Worm (Caenorhabditis elegans) whole organism, L2 larva: ENCODE results near the gene ZK697.14.

Experiments used
- C34F6.9 ChIP-seq: fragments of 150-350 bp; optimal IDR thresholded peaks from 2 replicates; lab custom pipeline; 2014; ENCODE audit warnings: missing biosample characterization, missing genetic modification characterization
- F13H6.1 ChIP-seq: sonication (generic microtip); optimal IDR thresholded peaks from 2 replicates; lab custom pipeline; 2016; ENCODE audit warnings: missing genetic modification characterization, missing compliant biosample characterization
- R02D3.7 ChIP-seq: fragments of 150-350 bp; optimal IDR thresholded peaks from 2 replicates; lab custom pipeline; 2014; ENCODE audit warnings: missing biosample characterization, missing genetic modification characterization
- Y55F3AM.14 ChIP-seq: fragments of 200-800 bp; sonication (Bioruptor generic); optimal IDR thresholded peaks from 2 replicates; lab custom pipeline; 2018; ENCODE audit warnings: mild to moderate bottlenecking, missing genetic modification characterization, missing compliant biosample characterization
- alr-1 ChIP-seq: fragments of 150-350 bp; optimal IDR thresholded peaks from 2 replicates; lab custom pipeline; 2014; ENCODE audit warnings: missing biosample characterization, missing genetic modification characterization
- aly-2 ChIP-seq: fragments of 150-350 bp; optimal IDR thresholded peaks from 2 replicates; lab custom pipeline; 2014; ENCODE audit warnings: missing biosample characterization, missing genetic modification characterization
- ama-1 ChIP-seq: fragments of 150-350 bp; optimal IDR thresholded peaks from 2 replicates; lab custom pipeline; 2018; ENCODE audit warnings: inconsistent platforms
- ceh-16 ChIP-seq: fragments of 150-350 bp; optimal IDR thresholded peaks from 2 replicates; lab custom pipeline; 2014; ENCODE audit warnings: missing biosample characterization, missing genetic modification characterization
- ceh-82 ChIP-seq: fragments of 150-350 bp; optimal IDR thresholded peaks from 2 replicates; lab custom pipeline; 2014; ENCODE audit warnings: missing biosample characterization, missing genetic modification characterization
- crh-2 ChIP-seq: sonication (generic microtip); optimal IDR thresholded peaks from 2 replicates; lab custom pipeline; 2017; ENCODE audit warnings: missing biosample characterization, missing genetic modification characterization
- dmd-4 ChIP-seq: sonication (generic microtip); optimal IDR thresholded peaks from 2 replicates; lab custom pipeline; 2017; ENCODE audit warnings: missing biosample characterization, missing genetic modification characterization
- egl-27 ChIP-seq: sonication (generic microtip); optimal IDR thresholded peaks from 3 replicates; lab custom pipeline; 2017; ENCODE audit warnings: missing biosample characterization, missing genetic modification reagents, missing genetic modification characterization
- elt-1 ChIP-seq: fragments of 150-350 bp; optimal IDR thresholded peaks from 2 replicates; lab custom pipeline; 2014; ENCODE audit warnings: missing biosample characterization, missing genetic modification characterization
- elt-3 ChIP-seq: sonication (generic microtip); optimal IDR thresholded peaks from 2 replicates; lab custom pipeline; 2017; ENCODE audit warnings: missing biosample characterization, missing genetic modification characterization
- fos-1 ChIP-seq: fragments of 150-350 bp; optimal IDR thresholded peaks from 2 replicates; lab custom pipeline; 2014; ENCODE audit warnings: missing biosample characterization, missing genetic modification characterization
- lin-11 ChIP-seq: fragments of 150-350 bp; sonication (generic microtip); optimal IDR thresholded peaks from 2 replicates; lab custom pipeline; 2014; ENCODE audit warnings: missing biosample characterization, missing genetic modification characterization, inconsistent platforms, mixed read lengths
- lin-13 ChIP-seq: fragments of 150-350 bp; optimal IDR thresholded peaks from 2 replicates; lab custom pipeline; 2014; ENCODE audit warnings: missing biosample characterization, missing genetic modification reagents, missing genetic modification characterization
- lin-39 ChIP-seq: fragments of 150-350 bp; optimal IDR thresholded peaks from 2 replicates; lab custom pipeline; 2014; ENCODE audit warnings: missing biosample characterization, missing genetic modification reagents, missing genetic modification characterization
- lsy-2 ChIP-seq, 2 experiments: fragments of 150-350 bp in 1 of 2; sonication (generic microtip) in 1 of 2; optimal IDR thresholded peaks; 2 replicates each; lab custom pipeline; 2014 to 2017; ENCODE audit warnings: missing biosample characterization in 2 of 2, missing genetic modification characterization in 2 of 2
- mdl-1 ChIP-seq, 2 experiments: fragments of 150-350 bp in 1 of 2; sonication (generic microtip) in 1 of 2; optimal IDR thresholded peaks; 2 replicates each; lab custom pipeline; 2017; ENCODE audit warnings: missing biosample characterization in 2 of 2, missing genetic modification characterization in 2 of 2
- nhr-11 ChIP-seq: fragments of 150-350 bp; optimal IDR thresholded peaks from 2 replicates; lab custom pipeline; 2014; ENCODE audit warnings: missing biosample characterization, missing genetic modification characterization
- nhr-12 ChIP-seq: fragments of 150-350 bp; optimal IDR thresholded peaks from 2 replicates; lab custom pipeline; 2014; ENCODE audit warnings: missing biosample characterization, missing genetic modification characterization
- nhr-129 ChIP-seq: fragments of 150-350 bp; optimal IDR thresholded peaks from 2 replicates; lab custom pipeline; 2014; ENCODE audit warnings: missing biosample characterization, missing genetic modification characterization
- nhr-21 ChIP-seq: fragments of 150-350 bp; optimal IDR thresholded peaks from 2 replicates; lab custom pipeline; 2014; ENCODE audit warnings: missing biosample characterization, missing genetic modification characterization
- nhr-23 ChIP-seq: fragments of 150-350 bp; optimal IDR thresholded peaks from 2 replicates; lab custom pipeline; 2014; ENCODE audit warnings: missing biosample characterization, missing genetic modification reagents, missing genetic modification characterization
- nhr-237 ChIP-seq: fragments of 150-350 bp; optimal IDR thresholded peaks from 2 replicates; lab custom pipeline; 2014; ENCODE audit warnings: missing biosample characterization, missing genetic modification characterization
- nhr-25 ChIP-seq: fragments of 150-350 bp; sonication (generic microtip); optimal IDR thresholded peaks from 3 replicates; lab custom pipeline; 2014; ENCODE audit warnings: missing biosample characterization, missing genetic modification characterization
- nhr-6 ChIP-seq: fragments of 150-350 bp; optimal IDR thresholded peaks from 2 replicates; lab custom pipeline; 2014; ENCODE audit warnings: missing biosample characterization, missing genetic modification characterization
- nhr-77 ChIP-seq: fragments of 150-350 bp; optimal IDR thresholded peaks from 2 replicates; lab custom pipeline; 2014; ENCODE audit warnings: missing biosample characterization, missing genetic modification characterization
- peb-1 ChIP-seq: fragments of 150-350 bp; optimal IDR thresholded peaks from 2 replicates; lab custom pipeline; 2014; ENCODE audit warnings: missing biosample characterization, missing genetic modification characterization
- sem-4 ChIP-seq: fragments of 150-350 bp; optimal IDR thresholded peaks from 2 replicates; lab custom pipeline; 2014; ENCODE audit warnings: missing biosample characterization, missing genetic modification reagents, missing genetic modification characterization
- skn-1 ChIP-seq: sonication (generic microtip); optimal IDR thresholded peaks from 2 replicates; lab custom pipeline; 2017; ENCODE audit warnings: missing biosample characterization, missing genetic modification characterization
- sma-3 ChIP-seq: sonication (generic microtip); optimal IDR thresholded peaks from 2 replicates; lab custom pipeline; 2016; ENCODE audit warnings: missing genetic modification reagents, missing genetic modification characterization, missing compliant biosample characterization
- sma-9 ChIP-seq, 2 experiments: fragments of 150-350 bp in 1 of 2; sonication (generic microtip) in 1 of 2; optimal IDR thresholded peaks; 2 replicates each; lab custom pipeline; 2014 to 2016; ENCODE audit warnings: missing genetic modification characterization in 2 of 2, mild to moderate bottlenecking in 1 of 2, missing biosample characterization in 1 of 2, missing compliant biosample characterization in 1 of 2, missing genetic modification reagents in 1 of 2, moderate library complexity in 1 of 2
- snpc-4 ChIP-seq: fragments of 150-350 bp; optimal IDR thresholded peaks from 2 replicates; lab custom pipeline; 2014; ENCODE audit warnings: missing biosample characterization, missing genetic modification characterization
- unc-39 ChIP-seq: fragments of 150-350 bp; optimal IDR thresholded peaks from 2 replicates; lab custom pipeline; 2014; ENCODE audit warnings: missing biosample characterization, missing genetic modification characterization
- unc-55 ChIP-seq: fragments of 150-350 bp; sonication (generic microtip); optimal IDR thresholded peaks from 3 replicates; lab custom pipeline; 2014; ENCODE audit warnings: missing biosample characterization, missing genetic modification reagents, missing genetic modification characterization
- unc-62 ChIP-seq: fragments of 150-350 bp; optimal IDR thresholded peaks from 2 replicates; lab custom pipeline; 2014; ENCODE audit warnings: missing biosample characterization, missing genetic modification reagents, missing genetic modification characterization
- zag-1 ChIP-seq: fragments of 150-350 bp; optimal IDR thresholded peaks from 2 replicates; lab custom pipeline; 2014; ENCODE audit warnings: missing biosample characterization, missing genetic modification characterization
- ztf-1 ChIP-seq: fragments of 200-800 bp; sonication (Bioruptor generic); conservative IDR thresholded peaks from 2 replicates; pipeline ENCODE4 v1.3.6; 2022; ENCODE audit warnings: missing genetic modification characterization, missing compliant biosample characterization
- ztf-11 ChIP-seq: sonication (generic microtip); optimal IDR thresholded peaks from 2 replicates; lab custom pipeline; 2017; ENCODE audit warnings: missing biosample characterization, missing genetic modification characterization
- ztf-4 ChIP-seq: fragments of 150-350 bp; optimal IDR thresholded peaks from 2 replicates; lab custom pipeline; 2014; ENCODE audit warnings: missing biosample characterization, missing genetic modification characterization

Gene ZK697.14

ce11 chrV:1755589-1755988 is at the start of gene ZK697.14:
TSS of gene ZK697.14 (minus strand) at chrV:1755689.
- TF ChIP-seq alr-1 (tag; lab: Kevin White, UChicago): no peak
- no peak for TF ChIP-seq elt-1 (tag; lab: Kevin White, UChicago)
- TF ChIP-seq nhr-21 (tag; lab: Kevin White, UChicago): no peak
- TF ChIP-seq lin-11: no peak
- no peak for TF ChIP-seq nhr-12
- no peak for TF ChIP-seq lsy-2 (tag; optimal IDR thresholded peaks at IDR 0.05; lab: Kevin White, UChicago)
- TF ChIP-seq F13H6.1 (tag; lab: Kevin White, UChicago): no peak
- TF ChIP-seq nhr-77 (tag; lab: Kevin White, UChicago): no peak
- TF ChIP-seq aly-2 (tag; lab: Kevin White, UChicago): no peak
- TF ChIP-seq skn-1: no peak
- TF ChIP-seq unc-55 (GFP tag; lab: Kevin White, UChicago): no peak

- TF ChIP-seq ceh-16 (tag; lab: Kevin White, UChicago): no peak
- TF ChIP-seq aly-2 (tag; lab: Kevin White, UChicago): no peak
- peak; percentile 97 for TF ChIP-seq ama-1 (lab: Kevin White, UChicago)
- TF ChIP-seq ceh-82 (tag; lab: Kevin White, UChicago): no peak
- TF ChIP-seq unc-39 (tag; lab: Kevin White, UChicago): no peak
- no peak for TF ChIP-seq Y55F3AM.14 (GFP tag; lab: Kevin White, UChicago)
- TF ChIP-seq F13H6.1 (tag; lab: Kevin White, UChicago): peak; percentile 65
- TF ChIP-seq C34F6.9 (tag; lab: Kevin White, UChicago): peak; percentile 61
- TF ChIP-seq sma-9 (GFP tag; optimal IDR thresholded peaks at IDR 0.05; lab: Kevin White, UChicago): peak; percentile 74
- TF ChIP-seq sma-9 (tag; optimal IDR thresholded peaks at IDR 0.05; lab: Kevin White, UChicago): no peak
- peak; percentile 40 for TF ChIP-seq nhr-129
- TF ChIP-seq dmd-4 (tag; lab: Kevin White, UChicago): no peak
- no peak for TF ChIP-seq ztf-11 (tag; lab: Kevin White, UChicago)
- TF ChIP-seq fos-1 (tag; lab: Kevin White, UChicago): peak; percentile 37
- TF ChIP-seq lsy-2 (tag; optimal IDR thresholded peaks at IDR 0.05; lab: Kevin White, UChicago): peak in 1 of 2 experiments; percentile 72
- TF ChIP-seq unc-62 (GFP tag; lab: Kevin White, UChicago): no peak
- TF ChIP-seq nhr-12: no peak
- TF ChIP-seq nhr-6 (tag; lab: Kevin White, UChicago): no peak
- TF ChIP-seq elt-3 (tag; lab: Kevin White, UChicago): no peak
- TF ChIP-seq ztf-4 (tag; lab: Kevin White, UChicago): peak; percentile 57
- no peak for TF ChIP-seq peb-1 (tag; lab: Kevin White, UChicago)
- no peak for TF ChIP-seq lin-39 (tag; lab: Kevin White, UChicago)
- TF ChIP-seq sem-4: peak; percentile 52
- TF ChIP-seq nhr-23 (tag; lab: Kevin White, UChicago): no peak
- TF ChIP-seq zag-1: no peak
- peak; percentile 63 for TF ChIP-seq unc-55 (GFP tag; lab: Kevin White, UChicago)
- TF ChIP-seq elt-1 (tag; lab: Kevin White, UChicago): no peak
- TF ChIP-seq crh-2 (tag; lab: Kevin White, UChicago): peak; percentile 65
- TF ChIP-seq mdl-1 (tag; optimal IDR thresholded peaks at IDR 0.05; lab: Kevin White, UChicago): no peak
- TF ChIP-seq lin-13 (GFP tag; lab: Kevin White, UChicago): peak; percentile 21
- TF ChIP-seq nhr-77 (tag; lab: Kevin White, UChicago): no peak
- no peak for TF ChIP-seq nhr-11 (tag; lab: Kevin White, UChicago)
- TF ChIP-seq ztf-1: no peak
- TF ChIP-seq sma-3 (GFP tag; lab: Kevin White, UChicago): no peak
- TF ChIP-seq, all 48 proteins: peak for 12
Measured at ce11 chrV:1804645-1805559, 49.4 kb upstream of the ZK697.14 start, which contains the start of the genes hsp-16.2 and hsp-16.41. TSS of gene hsp-16.2 (minus strand) at chrV:1804957. TSS of gene hsp-16.41 (plus strand) at chrV:1805178.

- TF ChIP-seq nhr-25 (tag; lab: Kevin White, UChicago) (no peak), C34F6.9 (tag; lab: Kevin White, UChicago) (peak; percentile 61), nhr-237 (no peak), nhr-21 (tag; lab: Kevin White, UChicago) (no peak), elt-3 (tag; lab: Kevin White, UChicago) (no peak), ztf-4 (tag; lab: Kevin White, UChicago) (peak; percentile 1), egl-27 (tag; lab: Kevin White, UChicago) (no peak), ama-1 (lab: Kevin White, UChicago) (peak; percentile 83), R02D3.7 (tag; lab: Kevin White, UChicago) (no peak), nhr-23 (tag; lab: Kevin White, UChicago) (no peak), mdl-1 (tag; optimal IDR thresholded peaks at IDR 0.05; lab: Kevin White, UChicago) (no peak), unc-39 (tag; lab: Kevin White, UChicago) (no peak), dmd-4 (tag; lab: Kevin White, UChicago) (no peak), sma-9 (GFP tag; optimal IDR thresholded peaks at IDR 0.05; lab: Kevin White, UChicago) (no peak), sma-9 (tag; optimal IDR thresholded peaks at IDR 0.05; lab: Kevin White, UChicago) (no peak), ztf-1 (no peak), zag-1 (no peak), snpc-4 (tag; lab: Kevin White, UChicago) (no peak), nhr-11 (tag; lab: Kevin White, UChicago) (no peak), nhr-6 (tag; lab: Kevin White, UChicago) (no peak)
Measured at ce11 chrV:1804034-1804542, 48.6 kb upstream of the ZK697.14 start.
